Worm (Caenorhabditis elegans): Measurements from ENCODE around the gene Y71H2AM.29.
A peak's percentile ranks its signal among the peaks of the same experiment; 100 is the strongest.

Gene Y71H2AM.29

DNA sequence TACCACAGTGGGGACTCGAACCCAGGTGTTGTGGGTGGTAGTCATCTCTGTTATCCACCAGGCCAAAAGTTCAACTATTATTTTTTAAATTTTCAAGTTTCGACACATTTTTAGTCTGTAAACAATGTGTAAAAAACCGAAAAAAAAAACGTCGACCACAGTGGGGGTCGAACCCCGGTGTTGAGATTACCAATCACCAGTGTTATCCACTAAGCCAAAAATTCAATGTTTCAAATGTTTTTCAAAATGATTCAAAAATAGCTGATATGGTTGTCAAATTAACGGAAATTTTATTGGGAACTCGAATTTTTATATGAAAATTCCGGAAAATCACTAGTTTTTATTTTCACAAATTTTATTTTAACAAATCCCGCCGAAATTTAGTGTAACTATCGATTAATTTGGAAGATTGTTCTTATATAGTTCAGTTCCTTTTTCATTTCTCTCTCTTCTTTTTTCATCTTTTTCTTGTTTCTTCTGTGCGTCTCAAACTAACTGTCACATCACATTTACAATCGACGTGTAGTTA is 40.6 kb downstream of the Y71H2AM.29 start:
- TF ChIP-seq egl-27 (tag; optimal IDR thresholded peaks at IDR 0.05) (no peak), nhr-11 (tag; optimal IDR thresholded peaks at IDR 0.05) (no peak), ztf-11 (tag; optimal IDR thresholded peaks at IDR 0.05) (no peak), ceh-16 (tag; optimal IDR thresholded peaks at IDR 0.05) (no peak), nhr-25 (tag; optimal IDR thresholded peaks at IDR 0.05) (peak; percentile 49), ceh-82 (tag; optimal IDR thresholded peaks at IDR 0.05) (no peak), Y55F3AM.14 (GFP tag; optimal IDR thresholded peaks at IDR 0.05) (no peak), nhr-12 (tag; optimal IDR thresholded peaks at IDR 0.05) (no peak), mab-5 (tag; optimal IDR thresholded peaks at IDR 0.05) (no peak), snpc-4 (tag; optimal IDR thresholded peaks at IDR 0.05) (no peak), unc-39 (tag; optimal IDR thresholded peaks at IDR 0.05) (no peak), lin-39 (tag; optimal IDR thresholded peaks at IDR 0.05) (no peak), unc-62 (GFP tag; optimal IDR thresholded peaks at IDR 0.05) (no peak), dmd-4 (tag; optimal IDR thresholded peaks at IDR 0.05) (no peak), nhr-77 (tag; optimal IDR thresholded peaks at IDR 0.05) (no peak), nhr-6 (tag; optimal IDR thresholded peaks at IDR 0.05) (no peak), F13H6.1 (tag; optimal IDR thresholded peaks at IDR 0.05) (no peak), blmp-1 (tag; optimal IDR thresholded peaks at IDR 0.05; ENCODE audit: insufficient read depth) (peak; percentile 74)

DNA sequence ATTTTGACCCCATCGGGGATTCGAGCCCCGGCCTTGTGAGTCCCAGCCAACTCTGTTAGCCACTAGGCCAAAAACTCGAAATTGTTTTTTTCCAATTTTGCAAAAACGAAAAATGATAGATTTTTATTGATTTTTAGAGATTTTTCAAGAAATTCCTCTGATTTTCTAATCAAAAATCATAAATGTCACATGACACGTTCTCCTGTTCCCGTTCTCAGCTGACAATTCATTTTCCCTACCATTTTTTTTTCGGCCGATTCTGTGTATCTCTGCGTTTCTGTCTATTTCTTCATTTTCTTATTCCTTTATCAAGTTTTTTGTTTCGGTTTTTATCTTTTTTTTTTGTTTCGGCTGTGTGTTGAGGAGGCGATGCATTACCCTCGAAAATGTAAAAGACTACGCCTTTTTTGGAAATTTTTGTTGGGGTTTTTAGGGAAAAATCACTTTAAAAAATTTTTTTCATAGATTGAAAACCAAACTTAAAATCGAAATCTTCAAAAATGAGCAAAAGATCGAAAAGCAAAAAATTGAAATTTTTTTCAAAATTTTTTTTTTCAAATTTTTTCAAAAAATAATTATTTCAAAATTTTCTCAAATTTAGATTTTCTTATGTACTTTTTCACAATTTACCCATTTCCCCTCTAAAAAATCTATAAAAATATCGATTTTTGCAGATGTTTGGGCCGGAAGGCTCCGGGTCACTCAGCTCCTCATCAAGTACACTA is 41.7 kb downstream of the Y71H2AM.29 start, which contains the start of gene klf-1:
Gene klf-1 (plus strand): TSS at position 675 of the 725 bp plus-strand sequence.
- TF ChIP-seq blmp-1 (tag; optimal IDR thresholded peaks at IDR 0.05; ENCODE audit: insufficient read depth) = peak; percentile 32
- no peak for TF ChIP-seq peb-1 (tag; optimal IDR thresholded peaks at IDR 0.05)
- TF ChIP-seq nhr-21 (tag; optimal IDR thresholded peaks at IDR 0.05) = peak; percentile 14
- peak in 1 of 2 experiments; percentile 18 for TF ChIP-seq lsy-2 (tag; optimal IDR thresholded peaks at IDR 0.05)
- TF ChIP-seq crh-2 (tag; optimal IDR thresholded peaks at IDR 0.05) = peak; percentile 61
- peak; percentile 9 for TF ChIP-seq F13H6.1 (tag; optimal IDR thresholded peaks at IDR 0.05)
- TF ChIP-seq sma-9 (GFP tag; optimal IDR thresholded peaks at IDR 0.05) = peak; percentile 42
- no peak for TF ChIP-seq sma-9 (tag; optimal IDR thresholded peaks at IDR 0.05)
- no peak for TF ChIP-seq elt-1 (tag; optimal IDR thresholded peaks at IDR 0.05)
- TF ChIP-seq sma-3 (GFP tag; optimal IDR thresholded peaks at IDR 0.05) = peak; percentile 36
- peak; percentile 3 for TF ChIP-seq gmeb-1 (tag; optimal IDR thresholded peaks at IDR 0.05)
- no peak for TF ChIP-seq nhr-6 (tag; optimal IDR thresholded peaks at IDR 0.05)
- peak; percentile 59 for TF ChIP-seq nhr-25 (tag; optimal IDR thresholded peaks at IDR 0.05)
- peak; percentile 19 for TF ChIP-seq fos-1 (tag; optimal IDR thresholded peaks at IDR 0.05)

DNA sequence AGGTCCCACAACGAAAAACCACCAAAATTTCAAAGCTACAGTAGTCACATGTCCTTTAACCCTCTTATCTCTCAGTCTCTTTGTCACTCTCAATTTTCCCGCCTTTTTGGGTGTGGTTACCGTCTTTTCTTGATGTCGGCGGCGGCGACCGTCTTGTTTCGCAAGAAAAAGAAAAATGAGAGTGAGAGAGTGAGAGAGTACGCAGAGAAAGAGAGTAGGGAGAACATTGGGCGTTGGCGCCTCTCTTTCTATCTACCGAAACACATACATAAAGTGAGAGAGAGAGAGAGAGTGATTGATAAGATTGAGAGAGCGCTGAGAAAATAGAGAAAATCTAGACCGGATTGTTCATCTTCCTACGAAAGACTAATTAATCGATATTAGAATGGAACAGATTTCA is 43.4 kb downstream of the Y71H2AM.29 start:
- TF ChIP-seq ztf-11 (tag; optimal IDR thresholded peaks at IDR 0.05) (no peak), egl-27 (tag; optimal IDR thresholded peaks at IDR 0.05) (peak; percentile 64), lin-13 (GFP tag; optimal IDR thresholded peaks at IDR 0.05) (peak; percentile 63), nhr-6 (tag; optimal IDR thresholded peaks at IDR 0.05) (peak; percentile 16), nhr-12 (tag; optimal IDR thresholded peaks at IDR 0.05) (no peak), C34F6.9 (tag; optimal IDR thresholded peaks at IDR 0.05) (peak; percentile 28), sem-4 (tag; optimal IDR thresholded peaks at IDR 0.05) (peak; percentile 29), nhr-129 (tag; optimal IDR thresholded peaks at IDR 0.05) (peak; percentile 49), nhr-25 (tag; optimal IDR thresholded peaks at IDR 0.05) (peak; percentile 95), unc-55 (GFP tag; optimal IDR thresholded peaks at IDR 0.05) (no peak), nhr-21 (tag; optimal IDR thresholded peaks at IDR 0.05) (peak; percentile 88), crh-2 (tag; optimal IDR thresholded peaks at IDR 0.05) (peak; percentile 80), nhr-23 (tag; optimal IDR thresholded peaks at IDR 0.05) (no peak), fos-1 (tag; optimal IDR thresholded peaks at IDR 0.05) (peak; percentile 88), sma-3 (GFP tag; optimal IDR thresholded peaks at IDR 0.05) (peak; percentile 96), mab-5 (tag; optimal IDR thresholded peaks at IDR 0.05) (no peak), Y55F3AM.14 (GFP tag; optimal IDR thresholded peaks at IDR 0.05) (peak; percentile 15), ceh-16 (tag; optimal IDR thresholded peaks at IDR 0.05) (peak; percentile 2), snpc-4 (tag; optimal IDR thresholded peaks at IDR 0.05) (peak; percentile 16), mdl-1 (tag; optimal IDR thresholded peaks at IDR 0.05) (peak in 1 of 2 experiments; percentile 63), gmeb-1 (tag; optimal IDR thresholded peaks at IDR 0.05) (peak; percentile 60), lin-39 (tag; optimal IDR thresholded peaks at IDR 0.05) (no peak), lsy-2 (tag; optimal IDR thresholded peaks at IDR 0.05) (peak; percentile 10 to 68), sma-9 (GFP tag; optimal IDR thresholded peaks at IDR 0.05) (peak; percentile 92), sma-9 (tag; optimal IDR thresholded peaks at IDR 0.05) (no peak), ztf-4 (tag; optimal IDR thresholded peaks at IDR 0.05) (peak; percentile 36), F13H6.1 (tag; optimal IDR thresholded peaks at IDR 0.05) (peak; percentile 70), blmp-1 (tag; optimal IDR thresholded peaks at IDR 0.05; ENCODE audit: insufficient read depth) (peak; percentile 92)
